Fruit fly (Drosophila melanogaster) whole organism, prepupa: Measurements from ENCODE around the gene Fur2.

Source experiments
- Blimp-1 ChIP-seq: fragments of 200-800 bp; sonication (Bioruptor generic); optimal IDR thresholded peaks from 3 replicates; lab custom pipeline; 2017; ENCODE audit warnings: missing biosample characterization, missing genetic modification characterization, mild to moderate bottlenecking, moderate library complexity, missing genetic modification reagents
- CG10631 ChIP-seq: fragments of 200-800 bp; sonication (Bioruptor generic); optimal IDR thresholded peaks from 2 replicates; lab custom pipeline; 2016; ENCODE audit warnings: missing biosample characterization, missing genetic modification characterization
- CG10669 ChIP-seq: fragments of 200-800 bp; sonication (Bioruptor generic); optimal IDR thresholded peaks from 3 replicates; lab custom pipeline; 2018; ENCODE audit warnings: missing biosample characterization, mild to moderate bottlenecking, missing genetic modification characterization, moderate library complexity
- CG11762 ChIP-seq: fragments of 200-800 bp; sonication (Bioruptor generic); optimal IDR thresholded peaks from 3 replicates; lab custom pipeline; 2016; ENCODE audit warnings: missing biosample characterization, missing genetic modification characterization; ENCODE audit not compliant: insufficient read depth
- CG11902 ChIP-seq: fragments of 200-800 bp; sonication (Bioruptor generic); optimal IDR thresholded peaks from 3 replicates; lab custom pipeline; 2016; ENCODE audit warnings: missing biosample characterization, missing genetic modification characterization
- CG15336 ChIP-seq: fragments of 200-800 bp; sonication (Bioruptor generic); IDR thresholded peaks from 2 replicates; pipeline ENCODE4 v1.3.6; 2022; ENCODE audit warnings: missing biosample characterization, missing genetic modification characterization
- CG1621 ChIP-seq: fragments of 200-800 bp; sonication (Bioruptor generic); optimal IDR thresholded peaks from 3 replicates; lab custom pipeline; 2018; ENCODE audit warnings: missing biosample characterization, mild to moderate bottlenecking, missing genetic modification characterization
- CG16779 ChIP-seq: fragments of 200-800 bp; sonication (Bioruptor generic); optimal IDR thresholded peaks from 3 replicates; lab custom pipeline; 2017; ENCODE audit warnings: missing biosample characterization, mild to moderate bottlenecking, missing genetic modification characterization
- CG31627 ChIP-seq: fragments of 200-800 bp; sonication (Bioruptor generic); optimal IDR thresholded peaks from 3 replicates; lab custom pipeline; 2016; ENCODE audit warnings: missing biosample characterization, missing genetic modification characterization
- CG32006 ChIP-seq: fragments of 200-800 bp; sonication (Bioruptor generic); optimal IDR thresholded peaks from 3 replicates; lab custom pipeline; 2017; ENCODE audit warnings: missing biosample characterization, mild to moderate bottlenecking, missing genetic modification characterization
- CG3919 ChIP-seq: fragments of 200-800 bp; sonication (Bioruptor generic); optimal IDR thresholded peaks from 3 replicates; lab custom pipeline; 2016; ENCODE audit warnings: missing biosample characterization, missing genetic modification characterization
- CG6163 ChIP-seq: fragments of 200-800 bp; sonication (Bioruptor generic); IDR thresholded peaks from 3 replicates; pipeline ENCODE4 v1.3.6; 2022; ENCODE audit warnings: missing biosample characterization, missing genetic modification characterization
- CG6276 ChIP-seq: fragments of 200-800 bp; sonication (Bioruptor generic); optimal IDR thresholded peaks from 2 replicates; lab custom pipeline; 2017; ENCODE audit warnings: missing biosample characterization, mild to moderate bottlenecking, missing genetic modification characterization
- CG6808 ChIP-seq: fragments of 200-800 bp; sonication (Bioruptor generic); optimal IDR thresholded peaks from 3 replicates; lab custom pipeline; 2017; ENCODE audit warnings: missing biosample characterization, missing genetic modification characterization, mild to moderate bottlenecking, moderate library complexity, missing genetic modification reagents
- CG6854 ChIP-seq: fragments of 200-800 bp; sonication (Bioruptor generic); optimal IDR thresholded peaks from 2 replicates; lab custom pipeline; 2017; ENCODE audit warnings: missing biosample characterization, mild to moderate bottlenecking, missing genetic modification characterization
- CG7368 ChIP-seq: fragments of 200-800 bp; sonication (Bioruptor generic); optimal IDR thresholded peaks from 3 replicates; lab custom pipeline; 2016; ENCODE audit warnings: missing biosample characterization, missing genetic modification characterization
- CG8119 ChIP-seq: fragments of 200-800 bp; sonication (Bioruptor generic); IDR thresholded peaks from 3 replicates; pipeline ENCODE4 v1.3.6; 2022; ENCODE audit warnings: missing biosample characterization, missing genetic modification characterization
- CG9139 ChIP-seq: fragments of 200-800 bp; sonication (Bioruptor generic); optimal IDR thresholded peaks from 3 replicates; lab custom pipeline; 2017; ENCODE audit warnings: missing biosample characterization, mild to moderate bottlenecking, missing genetic modification characterization
- Eip75B ChIP-seq: fragments of 200-800 bp; sonication (Bioruptor generic); optimal IDR thresholded peaks from 3 replicates; lab custom pipeline; 2016; ENCODE audit warnings: missing biosample characterization, missing genetic modification characterization
- Eip78C ChIP-seq: fragments of 200-800 bp; sonication (Bioruptor generic); peaks from one replicate; lab custom pipeline; 2016; ENCODE audit warnings: missing biosample characterization, missing genetic modification characterization
- Ets21C ChIP-seq: fragments of 200-800 bp; sonication (Bioruptor generic); optimal IDR thresholded peaks from 3 replicates; lab custom pipeline; 2016; ENCODE audit warnings: missing biosample characterization, missing genetic modification characterization
- Gug ChIP-seq: fragments of 200-800 bp; sonication (Bioruptor generic); IDR thresholded peaks from 2 replicates; pipeline ENCODE4 v1.3.6; 2022; ENCODE audit warnings: missing biosample characterization, missing genetic modification characterization
- Hr38 ChIP-seq: sonication (Bioruptor generic); optimal IDR thresholded peaks from 2 replicates; lab custom pipeline; 2016; ENCODE audit warnings: missing biosample characterization, missing genetic modification characterization
- Hr4 ChIP-seq: fragments of 200-800 bp; sonication (Bioruptor generic); optimal IDR thresholded peaks from 3 replicates; lab custom pipeline; 2016; ENCODE audit warnings: missing biosample characterization, missing genetic modification characterization
- Sox102F ChIP-seq: fragments of 200-800 bp; sonication (Bioruptor generic); optimal IDR thresholded peaks from 2 replicates; lab custom pipeline; 2016; ENCODE audit warnings: missing biosample characterization, mild to moderate bottlenecking, missing genetic modification characterization
- Sox14 ChIP-seq: fragments of 200-800 bp; sonication (Bioruptor generic); optimal IDR thresholded peaks from 3 replicates; lab custom pipeline; 2016; ENCODE audit warnings: missing biosample characterization, missing genetic modification characterization
- Sox15 ChIP-seq: fragments of 200-800 bp; sonication (Bioruptor generic); optimal IDR thresholded peaks from 3 replicates; lab custom pipeline; 2016; ENCODE audit warnings: missing biosample characterization, missing genetic modification characterization
- achi ChIP-seq: fragments of 200-800 bp; sonication (Bioruptor generic); optimal IDR thresholded peaks from 3 replicates; lab custom pipeline; 2016; ENCODE audit warnings: missing biosample characterization, missing genetic modification characterization
- acj6 ChIP-seq: fragments of 200-800 bp; sonication (Bioruptor generic); optimal IDR thresholded peaks from 3 replicates; lab custom pipeline; 2016; ENCODE audit warnings: missing biosample characterization, missing genetic modification characterization
- cyc ChIP-seq: fragments of 200-800 bp; sonication (Bioruptor generic); optimal IDR thresholded peaks from 3 replicates; lab custom pipeline; 2016; ENCODE audit warnings: missing biosample characterization, missing genetic modification characterization
- dsx ChIP-seq: fragments of 200-800 bp; optimal IDR thresholded peaks from 3 replicates; lab custom pipeline; 2019; ENCODE audit warnings: missing biosample characterization, mild to moderate bottlenecking, missing genetic modification characterization, moderate library complexity; ENCODE audit not compliant: poor library complexity, severe bottlenecking
- esn ChIP-seq: fragments of 200-800 bp; sonication (Bioruptor generic); optimal IDR thresholded peaks from 2 replicates; lab custom pipeline; 2016; ENCODE audit warnings: missing biosample characterization, mild to moderate bottlenecking, missing genetic modification characterization, moderate library complexity
- fkh ChIP-seq: fragments of 200-800 bp; sonication (Bioruptor generic); optimal IDR thresholded peaks from 3 replicates; lab custom pipeline; 2017; ENCODE audit warnings: missing biosample characterization, mild to moderate bottlenecking, missing genetic modification characterization, moderate library complexity
- lz ChIP-seq: fragments of 200-800 bp; sonication (Bioruptor generic); optimal IDR thresholded peaks from 3 replicates; lab custom pipeline; 2016; ENCODE audit warnings: missing biosample characterization, missing genetic modification characterization
- net ChIP-seq: fragments of 200-800 bp; sonication (Bioruptor generic); optimal IDR thresholded peaks from 3 replicates; lab custom pipeline; 2016; ENCODE audit warnings: missing biosample characterization, missing genetic modification characterization
- pdm3 ChIP-seq: fragments of 200-800 bp; sonication (Bioruptor generic); optimal IDR thresholded peaks from 3 replicates; lab custom pipeline; 2016; ENCODE audit warnings: missing biosample characterization, missing genetic modification characterization
- spab ChIP-seq: fragments of 200-800 bp; sonication (Bioruptor generic); optimal IDR thresholded peaks from 2 replicates; lab custom pipeline; 2017; ENCODE audit warnings: missing biosample characterization, mild to moderate bottlenecking, missing genetic modification characterization, missing genetic modification reagents
- ss ChIP-seq, 2 experiments: fragments of 200-800 bp; sonication (Bioruptor generic); optimal IDR thresholded peaks; 2 replicates in 1 of 2; 3 replicates in 1 of 2; lab custom pipeline; 2017 to 2018; ENCODE audit warnings: mild to moderate bottlenecking in 2 of 2, missing biosample characterization in 2 of 2, missing genetic modification characterization in 2 of 2, moderate library complexity in 1 of 2
- svp ChIP-seq: fragments of 200-800 bp; sonication (Bioruptor generic); peaks from one replicate; lab custom pipeline; 2016; ENCODE audit warnings: missing biosample characterization, missing genetic modification characterization
- topi ChIP-seq: fragments of 200-800 bp; sonication (Bioruptor generic); optimal IDR thresholded peaks from 3 replicates; lab custom pipeline; 2016; ENCODE audit warnings: missing biosample characterization, missing genetic modification characterization
- vri ChIP-seq: fragments of 200-800 bp; sonication (Bioruptor generic); optimal IDR thresholded peaks from 3 replicates; lab custom pipeline; 2016; ENCODE audit warnings: missing biosample characterization, mild to moderate bottlenecking, missing genetic modification characterization

Gene Fur2

DNA sequence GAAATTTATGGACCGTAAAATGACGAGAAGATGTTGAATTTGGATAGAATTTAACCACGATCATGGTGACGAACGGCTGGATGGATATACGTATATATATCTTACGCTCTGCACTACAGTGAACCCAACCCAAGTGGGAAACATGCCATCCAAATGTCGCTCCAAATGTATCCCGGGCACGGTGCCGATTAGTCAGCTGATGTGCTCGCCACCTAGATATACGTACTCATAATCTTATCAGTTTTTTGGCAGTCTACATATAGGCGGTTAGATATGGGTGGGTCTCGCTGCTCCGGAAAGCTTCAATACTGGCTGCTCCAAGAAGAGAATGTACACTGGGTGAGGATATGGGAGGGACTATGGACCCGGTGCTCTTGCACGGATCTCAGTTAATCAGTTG lies 33.2 kb downstream of the Fur2 start:
- peak; percentile 46 for TF ChIP-seq Eip78C (GFP tag; lab: Kevin White, UChicago)
- no peak for TF ChIP-seq CG6808 (GFP tag; lab: Kevin White, UChicago)
- no peak for TF ChIP-seq Ets21C
- TF ChIP-seq CG6854 (GFP tag; lab: Kevin White, UChicago): no peak
- TF ChIP-seq, all 60 proteins: peak for 1

DNA sequence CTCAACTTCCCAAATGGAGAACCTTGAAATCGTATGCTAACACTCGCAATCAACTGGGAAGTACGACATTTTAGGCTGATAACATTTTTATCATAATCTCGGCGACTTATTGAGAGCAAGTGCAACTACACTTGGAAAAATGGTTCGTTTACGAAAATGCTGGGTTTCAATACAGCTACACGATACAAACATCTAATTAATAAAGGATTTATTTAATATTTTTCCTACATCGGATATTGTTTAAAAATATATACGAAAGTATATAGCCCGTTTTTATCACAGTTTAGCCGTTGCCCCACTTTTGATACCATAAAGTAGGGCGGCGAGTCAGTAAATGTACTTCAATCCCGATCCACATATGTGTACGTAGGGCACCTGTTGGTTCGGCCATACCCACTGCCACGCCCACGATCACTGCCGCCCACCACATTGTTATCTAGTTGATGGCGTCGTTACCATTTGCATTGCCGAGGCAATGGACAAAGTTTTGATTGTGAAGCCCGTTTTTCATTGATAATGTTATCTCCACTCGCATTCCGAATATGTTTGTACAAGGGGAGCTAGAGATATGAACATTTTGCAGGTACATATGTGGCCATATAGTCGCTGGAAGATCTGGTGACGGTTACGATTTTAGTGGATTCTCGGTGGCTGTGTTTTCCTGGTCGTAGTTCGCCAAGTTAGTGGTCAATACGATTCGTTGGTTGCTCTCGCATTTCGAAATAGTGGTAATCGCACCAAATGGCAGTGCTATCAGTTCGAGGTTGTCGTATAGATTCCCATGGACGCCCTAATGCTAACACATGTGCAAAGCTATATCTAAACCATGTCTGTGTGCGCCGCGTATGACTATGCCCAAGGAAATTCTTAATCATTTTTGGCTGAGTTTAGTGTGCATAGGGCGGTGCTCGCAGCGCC lies 41.8 kb downstream of the Fur2 start, which contains the start of gene Traf-like:
Traf-like (plus strand) TSS at position 596 of the 918 bp plus-strand sequence.
- TF ChIP-seq Hr4 (no peak), cyc (GFP tag; lab: Kevin White, UChicago) (no peak), dsx (GFP tag; lab: Kevin White, UChicago) (no peak), Blimp-1 (GFP tag; lab: Kevin White, UChicago) (no peak), CG16779 (tag; lab: Kevin White, UChicago) (no peak), Gug (GFP tag; lab: Robert Waterston, UW) (no peak), acj6 (no peak), svp (GFP tag; lab: Kevin White, UChicago) (peak; percentile 81), CG11762 (GFP tag; lab: Kevin White, UChicago) (no peak), CG7368 (GFP tag; lab: Kevin White, UChicago) (no peak), CG9139 (GFP tag; lab: Kevin White, UChicago) (no peak), CG32006 (GFP tag; lab: Kevin White, UChicago) (no peak), Eip75B (GFP tag; lab: Kevin White, UChicago) (peak; percentile 50), fkh (GFP tag; lab: Kevin White, UChicago) (peak; percentile 38), Eip78C (GFP tag; lab: Kevin White, UChicago) (peak; percentile 51), CG1621 (tag; lab: Kevin White, UChicago) (no peak), spab (GFP tag; lab: Kevin White, UChicago) (no peak), CG15336 (GFP tag; lab: Robert Waterston, UW) (no peak), lz (GFP tag; lab: Kevin White, UChicago) (peak; percentile 13), achi (GFP tag; lab: Kevin White, UChicago) (no peak), net (no peak), esn (GFP tag; lab: Kevin White, UChicago) (peak; percentile 5), topi (peak; percentile 5), Sox15 (no peak)

DNA sequence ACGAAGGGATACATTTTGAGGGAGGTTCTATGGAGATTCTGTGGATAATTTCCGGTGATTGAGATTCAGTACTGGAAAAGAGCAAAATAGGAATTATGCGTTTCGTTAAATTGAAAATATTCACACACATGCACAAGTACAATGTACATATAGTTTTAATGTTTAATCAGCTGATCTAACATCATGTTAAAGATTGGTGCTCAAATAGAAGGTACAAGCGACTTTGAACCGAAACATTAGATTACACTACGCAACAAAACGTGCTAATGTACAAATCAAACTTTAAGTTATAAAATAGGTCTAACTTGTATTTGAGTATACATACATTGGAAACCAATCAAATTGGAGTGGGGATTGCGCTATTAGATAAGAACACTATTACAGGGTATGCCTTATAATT lies 47.2 kb downstream of the Fur2 start:
- peak; percentile 52 for TF ChIP-seq fkh (GFP tag; lab: Kevin White, UChicago)
- no peak for TF ChIP-seq Eip78C (GFP tag; lab: Kevin White, UChicago)

- TF ChIP-seq Eip78C (GFP tag; lab: Kevin White, UChicago) (peak; percentile 12), Sox14 (peak; percentile 18), svp (GFP tag; lab: Kevin White, UChicago) (peak; percentile 30), Sox102F (no peak)
These were observed 48.0 kb downstream of the Fur2 start for dm6 chrX:16420878-16421277.

- TF ChIP-seq Hr4 (no peak), CG6163 (GFP tag; lab: Robert Waterston, UW) (no peak), CG8119 (GFP tag; lab: Robert Waterston, UW) (no peak), spab (GFP tag; lab: Kevin White, UChicago) (no peak), Sox102F (no peak), Blimp-1 (GFP tag; lab: Kevin White, UChicago) (no peak), CG31627 (GFP tag; lab: Kevin White, UChicago) (no peak), pdm3 (GFP tag; lab: Kevin White, UChicago) (no peak), Hr38 (no peak), CG6854 (GFP tag; lab: Kevin White, UChicago) (no peak), ss (GFP tag; optimal IDR thresholded peaks at IDR 0.05; lab: Kevin White, UChicago) (peak in 1 of 2 experiments; percentile 9), CG6276 (GFP tag; lab: Kevin White, UChicago) (no peak), dsx (GFP tag; lab: Kevin White, UChicago) (peak; percentile 23), vri (no peak), CG3919 (no peak), achi (GFP tag; lab: Kevin White, UChicago) (peak; percentile 9), CG10669 (no peak), CG11902 (GFP tag; lab: Kevin White, UChicago) (no peak), esn (GFP tag; lab: Kevin White, UChicago) (no peak), Eip78C (GFP tag; lab: Kevin White, UChicago) (peak; percentile 64), CG10631 (no peak)
These were observed 49.1 kb downstream of the Fur2 start, which contains the start of gene AnxB11 for dm6 chrX:16421899-16422412. AnxB11 (minus strand) TSS chrX:16422265.
